Fruit fly (Drosophila melanogaster) whole organism, embryonic: ENCODE measurements around the gene Csp.

Experiments
- Atf3 ChIP-seq: fragments of 200-800 bp; sonication (Bioruptor generic); optimal IDR thresholded peaks from 3 replicates; lab custom pipeline; 2016; ENCODE audit warnings: missing biosample characterization, missing genetic modification characterization
- BtbVII ChIP-seq: fragments of 200-800 bp; sonication (Bioruptor generic); optimal IDR thresholded peaks from 3 replicates; lab custom pipeline; 2017; ENCODE audit warnings: missing biosample characterization, mild to moderate bottlenecking, missing genetic modification characterization
- CG10274 ChIP-seq: fragments of 200-800 bp; sonication (Bioruptor generic); optimal IDR thresholded peaks from 3 replicates; lab custom pipeline; 2017; ENCODE audit warnings: missing biosample characterization, mild to moderate bottlenecking, missing genetic modification characterization
- CG10979 ChIP-seq: fragments of 200-800 bp; sonication (Bioruptor generic); optimal IDR thresholded peaks from 2 replicates; lab custom pipeline; 2018; ENCODE audit warnings: missing biosample characterization, mild to moderate bottlenecking, missing genetic modification characterization, moderate library complexity
- CG12104 ChIP-seq: fragments of 200-800 bp; sonication (Bioruptor generic); optimal IDR thresholded peaks from 3 replicates; lab custom pipeline; 2016; ENCODE audit warnings: missing biosample characterization, missing genetic modification characterization
- CG14710 ChIP-seq: fragments of 200-800 bp; sonication (Bioruptor generic); optimal IDR thresholded peaks from 3 replicates; lab custom pipeline; 2019; ENCODE audit warnings: missing biosample characterization, mild to moderate bottlenecking, missing genetic modification characterization, moderate library complexity
- CG2129 ChIP-seq: fragments of 200-800 bp; sonication (Bioruptor generic); IDR thresholded peaks from 2 replicates; pipeline ENCODE4 v1.3.6; 2022; ENCODE audit warnings: missing biosample characterization, missing genetic modification characterization; ENCODE audit not compliant: partially characterized antibody
- CG30403 ChIP-seq: fragments of 200-800 bp; sonication (Bioruptor generic); optimal IDR thresholded peaks from 3 replicates; lab custom pipeline; 2016; ENCODE audit warnings: missing biosample characterization, missing genetic modification characterization
- CG3065 ChIP-seq: fragments of 200-800 bp; sonication (Bioruptor generic); optimal IDR thresholded peaks from 2 replicates; lab custom pipeline; 2016; ENCODE audit warnings: missing biosample characterization, missing genetic modification characterization
- CG3726 ChIP-seq: fragments of 200-800 bp; sonication (Bioruptor generic); IDR thresholded peaks from 3 replicates; pipeline ENCODE4, ENCODE4 v1.3.6; 2022; ENCODE audit warnings: missing biosample characterization, missing genetic modification characterization
- CG3995 ChIP-seq: fragments of 200-800 bp; sonication (Bioruptor generic); optimal IDR thresholded peaks from 3 replicates; lab custom pipeline; 2016; ENCODE audit warnings: missing biosample characterization, missing genetic modification characterization
- CG4707 ChIP-seq: fragments of 200-800 bp; sonication (Bioruptor generic); optimal IDR thresholded peaks from 2 replicates; lab custom pipeline; 2018; ENCODE audit warnings: missing biosample characterization, mild to moderate bottlenecking, missing genetic modification characterization, moderate library complexity
- CG6689 ChIP-seq: fragments of 200-800 bp; sonication (Bioruptor generic); IDR thresholded peaks from 2 replicates; pipeline ENCODE4 v1.3.6; 2022; ENCODE audit warnings: missing biosample characterization, missing genetic modification characterization
- CG7271 ChIP-seq: fragments of 200-800 bp; sonication (Bioruptor generic); optimal IDR thresholded peaks from 2 replicates; lab custom pipeline; 2018; ENCODE audit warnings: missing biosample characterization, mild to moderate bottlenecking, missing genetic modification characterization, moderate library complexity
- CG7987 ChIP-seq: fragments of 200-800 bp; sonication (Bioruptor generic); optimal IDR thresholded peaks from 2 replicates; lab custom pipeline; 2018; ENCODE audit warnings: missing biosample characterization, mild to moderate bottlenecking, missing genetic modification characterization, moderate library complexity
- CG8089 ChIP-seq: fragments of 200-800 bp; sonication (Bioruptor generic); optimal IDR thresholded peaks from 3 replicates; lab custom pipeline; 2016; ENCODE audit warnings: missing biosample characterization, missing genetic modification characterization
- CG8290 ChIP-seq, 3 experiments: fragments of 200-800 bp; sonication (Bioruptor generic); optimal IDR thresholded peaks; 2 replicates each; lab custom pipeline; 2016 to 2019; ENCODE audit warnings: missing biosample characterization in 3 of 3, missing genetic modification characterization in 3 of 3, mild to moderate bottlenecking in 2 of 3, moderate library complexity in 1 of 3
- CG8765 ChIP-seq: fragments of 200-800 bp; sonication (Bioruptor generic); IDR thresholded peaks from 2 replicates; pipeline ENCODE4 v1.3.6; 2022; ENCODE audit warnings: missing biosample characterization, missing genetic modification characterization
- CG9437 ChIP-seq: fragments of 200-800 bp; sonication (Bioruptor generic); optimal IDR thresholded peaks from 2 replicates; lab custom pipeline; 2018; ENCODE audit warnings: missing biosample characterization, mild to moderate bottlenecking, missing genetic modification characterization
- CG9876 ChIP-seq: fragments of 200-800 bp; sonication (Bioruptor generic); optimal IDR thresholded peaks from 2 replicates; lab custom pipeline; 2016; ENCODE audit warnings: missing biosample characterization, missing genetic modification characterization
- D19B ChIP-seq: fragments of 200-800 bp; sonication (Bioruptor generic); optimal IDR thresholded peaks from 2 replicates; lab custom pipeline; 2017; ENCODE audit warnings: missing biosample characterization, mild to moderate bottlenecking, missing genetic modification characterization
- Doc2 ChIP-seq: fragments of 200-800 bp; sonication (Bioruptor generic); IDR thresholded peaks from 2 replicates; pipeline ENCODE4 v1.3.6; 2022; ENCODE audit warnings: missing biosample characterization, missing genetic modification characterization
- Drgx ChIP-seq: fragments of 200-800 bp; sonication (Bioruptor generic); IDR thresholded peaks from 2 replicates; pipeline ENCODE4 v1.3.6; 2022; ENCODE audit warnings: missing biosample characterization, missing genetic modification characterization
- E2f1 ChIP-seq: fragments of 200-800 bp; sonication (Bioruptor generic); IDR thresholded peaks from 2 replicates; pipeline ENCODE4 v1.3.6; 2022; ENCODE audit warnings: missing biosample characterization, missing genetic modification characterization
- Elba2 ChIP-seq: fragments of 200-800 bp; sonication (Bioruptor generic); optimal IDR thresholded peaks from 3 replicates; lab custom pipeline; 2016; ENCODE audit warnings: missing biosample characterization, missing genetic modification characterization
- HLHmδ ChIP-seq: fragments of 200-800 bp; sonication (Bioruptor generic); optimal IDR thresholded peaks from 2 replicates; lab custom pipeline; 2018; ENCODE audit warnings: missing biosample characterization, mild to moderate bottlenecking, missing genetic modification characterization, moderate library complexity
- NFAT ChIP-seq: fragments of 200-800 bp; sonication (Bioruptor generic); IDR thresholded peaks from 2 replicates; pipeline ENCODE4 v1.3.6; 2022; ENCODE audit warnings: missing biosample characterization, missing genetic modification characterization
- Nf-YA ChIP-seq: fragments of 200-800 bp; sonication (Bioruptor generic); IDR thresholded peaks from 2 replicates; pipeline ENCODE4 v1.3.6; 2022; ENCODE audit warnings: missing biosample characterization, missing genetic modification characterization
- abd-A ChIP-seq: fragments of 200-800 bp; sonication (Bioruptor generic); optimal IDR thresholded peaks from 3 replicates; lab custom pipeline; 2019; ENCODE audit warnings: missing biosample characterization, mild to moderate bottlenecking, missing genetic modification characterization, moderate library complexity
- al ChIP-seq: fragments of 200-800 bp; sonication (Bioruptor generic); IDR thresholded peaks from 2 replicates; pipeline ENCODE4 v1.3.6; 2022; ENCODE audit warnings: missing biosample characterization, missing genetic modification characterization
- ash1 ChIP-seq: fragments of 200-800 bp; sonication (Bioruptor generic); optimal IDR thresholded peaks from 2 replicates; lab custom pipeline; 2018; ENCODE audit warnings: missing biosample characterization, mild to moderate bottlenecking, missing genetic modification characterization
- bowl ChIP-seq: fragments of 200-800 bp; sonication (Bioruptor generic); IDR thresholded peaks from 2 replicates; pipeline ENCODE4 v1.3.6; 2022; ENCODE audit warnings: missing biosample characterization, missing genetic modification characterization
- crol ChIP-seq: fragments of 200-800 bp; sonication (Bioruptor generic); IDR thresholded peaks from 2 replicates; pipeline ENCODE4 v1.3.6; 2022; ENCODE audit warnings: missing biosample characterization, missing genetic modification characterization
- dati ChIP-seq: fragments of 200-800 bp; sonication (Bioruptor generic); IDR thresholded peaks from 2 replicates; pipeline ENCODE4 v1.3.6; 2022; ENCODE audit warnings: missing biosample characterization, missing genetic modification characterization
- eve ChIP-seq, 2 experiments: fragments of >200 bp; optimal IDR thresholded peaks; 2 replicates each; lab custom pipeline; 2017; ENCODE audit warnings: missing biosample characterization in 2 of 2, missing genetic modification characterization in 2 of 2
- ftz-f1 ChIP-seq: fragments of 200-800 bp; sonication (Bioruptor generic); optimal IDR thresholded peaks from 2 replicates; lab custom pipeline; 2016; ENCODE audit warnings: missing biosample characterization, missing genetic modification characterization
- fu2 ChIP-seq: fragments of 200-800 bp; sonication (Bioruptor generic); optimal IDR thresholded peaks from 2 replicates; lab custom pipeline; 2016; ENCODE audit warnings: missing biosample characterization, missing genetic modification characterization
- gfzf ChIP-seq: fragments of 200-800 bp; sonication (Bioruptor generic); optimal IDR thresholded peaks from 2 replicates; lab custom pipeline; 2016; ENCODE audit warnings: missing biosample characterization, mild to moderate bottlenecking, missing genetic modification characterization, moderate library complexity
- ham ChIP-seq: fragments of 200-800 bp; sonication (Bioruptor generic); IDR thresholded peaks from 2 replicates; pipeline ENCODE4 v1.3.6; 2022; ENCODE audit warnings: missing biosample characterization, missing genetic modification characterization
- ken ChIP-seq: fragments of 200-800 bp; sonication (Bioruptor generic); IDR thresholded peaks from 3 replicates; pipeline ENCODE4 v1.3.6; 2022; ENCODE audit warnings: missing biosample characterization, missing genetic modification characterization
- lilli ChIP-seq: fragments of 200-800 bp; sonication (Bioruptor generic); optimal IDR thresholded peaks from 3 replicates; lab custom pipeline; 2016; ENCODE audit warnings: missing biosample characterization, missing genetic modification characterization
- pita ChIP-seq: fragments of 200-800 bp; sonication (Bioruptor generic); optimal IDR thresholded peaks from 2 replicates; lab custom pipeline; 2017; ENCODE audit warnings: missing biosample characterization, mild to moderate bottlenecking, missing genetic modification characterization
- seq ChIP-seq: fragments of 200-800 bp; sonication (Bioruptor generic); IDR thresholded peaks from 2 replicates; pipeline ENCODE4 v1.3.6; 2022; ENCODE audit warnings: missing biosample characterization, missing genetic modification characterization
- shn ChIP-seq: fragments of 200-800 bp; sonication (Bioruptor generic); optimal IDR thresholded peaks from 3 replicates; lab custom pipeline; 2016; ENCODE audit warnings: missing biosample characterization, missing genetic modification characterization
- slbo ChIP-seq: fragments of 200-800 bp; sonication (Bioruptor generic); IDR thresholded peaks from 2 replicates; pipeline ENCODE4 v1.3.6; 2022; ENCODE audit warnings: missing biosample characterization, missing genetic modification characterization
- slou ChIP-seq: fragments of 200-800 bp; sonication (Bioruptor generic); optimal IDR thresholded peaks from 3 replicates; lab custom pipeline; 2016; ENCODE audit warnings: missing biosample characterization, missing genetic modification characterization
- tna ChIP-seq: fragments of 200-800 bp; sonication (Bioruptor generic); IDR thresholded peaks from 2 replicates; pipeline ENCODE4 v1.3.6; 2022; ENCODE audit warnings: missing biosample characterization, missing genetic modification characterization; ENCODE audit not compliant: partially characterized antibody
- wor ChIP-seq: fragments of 200-800 bp; sonication (Bioruptor generic); IDR thresholded peaks from 2 replicates; pipeline ENCODE4 v1.3.6; 2022; ENCODE audit warnings: missing biosample characterization, missing genetic modification characterization
- yki ChIP-seq: fragments of >200 bp; optimal IDR thresholded peaks from 3 replicates; lab custom pipeline; 2018

The Csp gene

dm6 chr3L:22287994-22288766 lies 21.0 kb downstream of the Csp start, which contains the start of the genes Hem and IleRS (continued):
- TF ChIP-seq CG8290 (GFP tag; optimal IDR thresholded peaks at IDR 0.05; lab: Kevin White, UChicago) (peak; percentile 90), CG8290 (tag; optimal IDR thresholded peaks at IDR 0.05; lab: Kevin White, UChicago) (peak in 1 of 2 experiments; percentile 59), CG7271 (tag; lab: Kevin White, UChicago) (peak; percentile 72), yki (no peak), pita (GFP tag; lab: Kevin White, UChicago) (no peak), CG3995 (GFP tag; lab: Kevin White, UChicago) (peak; percentile 49), lilli (GFP tag; lab: Kevin White, UChicago) (peak; percentile 91), slou (GFP tag; lab: Kevin White, UChicago) (peak; percentile 92), CG30403 (GFP tag; lab: Kevin White, UChicago) (peak; percentile 96), seq (GFP tag; lab: Robert Waterston, UW) (peak; percentile 82), bowl (GFP tag; lab: Robert Waterston, UW) (peak; percentile 55; the same call in 1 of the 2 replicates), fu2 (GFP tag; lab: Kevin White, UChicago) (peak; percentile 73), eve (GFP tag; optimal IDR thresholded peaks at IDR 0.05; lab: Kevin White, UChicago) (no peak), abd-A (tag; lab: Kevin White, UChicago) (no peak), ham (GFP tag; lab: Robert Waterston, UW) (peak; percentile 59; the same call in 1 of the 2 replicates), D19B (peak; percentile 78), E2f1 (GFP tag; lab: Robert Waterston, UW) (peak; percentile 89), ash1 (no peak), Atf3 (GFP tag; lab: Kevin White, UChicago) (peak; percentile 84), Drgx (GFP tag; lab: Robert Waterston, UW) (peak; percentile 86), slbo (GFP tag; lab: Robert Waterston, UW) (peak; percentile 95), tna (peak; percentile 53), wor (GFP tag; lab: Robert Waterston, UW) (peak; percentile 83), ftz-f1 (peak; percentile 89), BtbVII (GFP tag; lab: Kevin White, UChicago) (peak; percentile 84), HLHmδ (GFP tag; lab: Kevin White, UChicago) (no peak), al (GFP tag; lab: Robert Waterston, UW) (peak; percentile 84), CG3726 (GFP tag; lab: Robert Waterston, UW) (peak; percentile 76; the same call in 2 of the 3 replicates), ken (GFP tag; lab: Robert Waterston, UW) (peak; percentile 81), CG12104 (GFP tag; lab: Kevin White, UChicago) (peak; percentile 89), CG8765 (peak; percentile 82), NFAT (GFP tag; lab: Robert Waterston, UW) (peak; percentile 67), CG3065 (peak; percentile 88), CG7987 (peak; percentile 58), CG6689 (GFP tag; lab: Robert Waterston, UW) (peak; percentile 90), Elba2 (GFP tag; lab: Kevin White, UChicago) (peak; percentile 48), gfzf (GFP tag; lab: Kevin White, UChicago) (peak; percentile 0), dati (GFP tag; lab: Robert Waterston, UW) (peak; percentile 80; the same call in 1 of the 2 replicates), CG2129 (no peak; the same call in 1 of the 2 replicates), Doc2 (GFP tag; lab: Robert Waterston, UW) (peak; percentile 51; the same call in 1 of the 2 replicates), shn (GFP tag; lab: Kevin White, UChicago) (peak; percentile 75), CG10274 (GFP tag; lab: Kevin White, UChicago) (peak; percentile 35), CG9876 (GFP tag; lab: Kevin White, UChicago) (peak; percentile 83), CG4707 (GFP tag; lab: Kevin White, UChicago) (peak; percentile 23), CG8089 (peak; percentile 83), Nf-YA (GFP tag; lab: Robert Waterston, UW) (peak; percentile 75), CG14710 (tag; lab: Kevin White, UChicago) (peak; percentile 96), CG9437 (GFP tag; lab: Kevin White, UChicago) (peak; percentile 88), CG10979 (tag; lab: Kevin White, UChicago) (peak; percentile 93), crol (GFP tag; lab: Robert Waterston, UW) (no peak; the same call in 1 of the 2 replicates)
